Worm (Caenorhabditis elegans) whole organism, midembryonic: Measurements from ENCODE around the gene wdr-20.

Source experiments
- T22C8.4 ChIP-seq: fragments of 200-800 bp; sonication (Bioruptor generic); IDR thresholded peaks from 2 replicates; pipeline ENCODE4 v1.3.6; 2022; ENCODE audit warnings: missing genetic modification characterization, missing compliant biosample characterization
- cog-1 ChIP-seq: sonication (generic microtip); optimal IDR thresholded peaks from 2 replicates; lab custom pipeline; 2016; ENCODE audit warnings: missing genetic modification characterization, missing compliant biosample characterization
- flt-1 ChIP-seq: fragments of 200-800 bp; sonication (Bioruptor generic); IDR thresholded peaks from 2 replicates; pipeline ENCODE4 v1.3.6; 2022; ENCODE audit warnings: missing genetic modification characterization, missing compliant biosample characterization
- klf-2 ChIP-seq: fragments of 200-800 bp; sonication (Bioruptor generic); conservative IDR thresholded peaks from 2 replicates; pipeline ENCODE4 v1.3.6; 2022; ENCODE audit warnings: missing genetic modification reagents, missing genetic modification characterization, missing compliant biosample characterization
- med-1 ChIP-seq: sonication (generic microtip); optimal IDR thresholded peaks from 2 replicates; lab custom pipeline; 2017; ENCODE audit warnings: missing genetic modification characterization, mild to moderate bottlenecking, missing compliant biosample characterization, antibody characterized with exemption, missing genetic modification reagents; ENCODE audit not compliant: insufficient read depth
- ref-1 ChIP-seq: fragments of 200-800 bp; sonication (Bioruptor generic); conservative IDR thresholded peaks from 2 replicates; pipeline ENCODE4 v1.3.6; 2022; ENCODE audit warnings: missing genetic modification reagents, missing genetic modification characterization, missing compliant biosample characterization
- tab-1 ChIP-seq: fragments of 200-800 bp; sonication (Bioruptor generic); IDR thresholded peaks from 2 replicates; pipeline ENCODE4 v1.3.6; 2022; ENCODE audit warnings: missing genetic modification characterization, missing compliant biosample characterization
- ztf-23 ChIP-seq: fragments of 200-800 bp; sonication (Bioruptor generic); IDR thresholded peaks from 2 replicates; pipeline ENCODE4 v1.3.6; 2022; ENCODE audit warnings: missing genetic modification reagents, missing genetic modification characterization, missing compliant biosample characterization
- ztf-29 ChIP-seq: fragments of 200-800 bp; sonication (Bioruptor generic); IDR thresholded peaks from 2 replicates; pipeline ENCODE4 v1.3.6; 2022; ENCODE audit warnings: missing genetic modification reagents, missing genetic modification characterization, missing compliant biosample characterization

The wdr-20 gene

DNA sequence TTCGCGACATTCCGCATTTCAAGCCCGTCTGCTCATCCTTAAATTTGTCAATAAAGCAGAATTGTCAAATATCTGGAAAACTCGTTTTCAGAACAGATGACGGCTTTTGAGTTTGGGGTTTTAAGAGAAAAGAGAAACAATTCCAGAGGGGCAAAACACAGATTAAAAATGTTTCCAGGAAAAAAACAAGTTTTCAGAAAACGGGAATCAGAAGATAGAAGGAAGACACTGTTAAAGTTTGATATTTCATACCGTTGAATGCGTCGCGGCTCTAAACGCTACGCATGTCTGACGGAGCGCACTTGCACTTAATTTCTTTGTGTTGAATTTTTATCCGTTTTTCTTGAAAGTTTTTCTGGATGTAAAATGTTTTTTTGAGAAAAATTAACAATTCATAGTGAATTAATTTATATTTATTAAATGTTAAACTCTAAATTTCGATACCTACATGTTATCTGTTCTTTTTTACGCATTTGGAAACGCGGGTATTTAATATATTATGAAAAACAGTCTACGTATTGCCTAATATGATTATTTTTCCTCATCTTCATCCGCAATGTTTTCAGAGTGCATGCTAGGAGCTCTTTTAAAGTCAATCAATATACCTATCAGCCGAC is at the start of gene wdr-20, which contains the start of the genes C08B6.18 and C08B6.8:
Gene wdr-20, minus strand, starts transcription at position 82 of the 617 bp plus-strand sequence.
Gene C08B6.18, minus strand, starts transcription at position 51 of the 617 bp plus-strand sequence.
Gene C08B6.8, plus strand, starts transcription at position 567 of the 617 bp plus-strand sequence.
- no peak for TF ChIP-seq flt-1 (GFP tag; lab: Robert Waterston, UW)

DNA sequence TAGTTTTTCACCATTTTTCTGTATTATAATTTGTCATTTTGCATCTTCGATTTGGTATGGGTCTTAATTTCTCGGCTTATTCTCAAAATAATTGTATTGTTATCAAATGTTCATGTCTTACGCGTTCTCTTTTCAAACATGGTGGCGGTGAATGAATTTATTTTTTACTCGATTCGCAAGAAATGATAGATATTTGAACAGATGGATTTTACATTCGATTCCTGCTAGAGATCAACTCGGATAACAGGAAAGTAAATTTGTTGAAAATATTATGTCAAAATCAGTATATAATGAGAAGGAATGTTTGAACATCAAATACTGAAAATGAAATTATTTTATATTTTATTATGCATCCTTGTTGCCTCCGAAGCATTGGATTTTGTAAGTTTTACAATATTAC is 49.0 kb upstream of the wdr-20 start, which contains the start of gene ZK856.4:
Gene ZK856.4, plus strand, starts transcription at position 301 of the 400 bp plus-strand sequence.
- TF ChIP-seq flt-1 (GFP tag; lab: Robert Waterston, UW), result no peak
- no peak for TF ChIP-seq cog-1
- no peak for TF ChIP-seq ztf-23 (GFP tag; lab: Robert Waterston, UW)
- no peak for TF ChIP-seq ref-1 (GFP tag; lab: Robert Waterston, UW)
- no peak for TF ChIP-seq tab-1 (GFP tag; lab: Robert Waterston, UW)
- TF ChIP-seq T22C8.4 (GFP tag; lab: Robert Waterston, UW), result no peak
- no peak for TF ChIP-seq klf-2 (GFP tag; lab: Robert Waterston, UW)
- no peak for TF ChIP-seq ztf-29 (GFP tag; lab: Robert Waterston, UW)
- no peak for TF ChIP-seq med-1 (GFP tag; lab: Kevin White, UChicago)

DNA sequence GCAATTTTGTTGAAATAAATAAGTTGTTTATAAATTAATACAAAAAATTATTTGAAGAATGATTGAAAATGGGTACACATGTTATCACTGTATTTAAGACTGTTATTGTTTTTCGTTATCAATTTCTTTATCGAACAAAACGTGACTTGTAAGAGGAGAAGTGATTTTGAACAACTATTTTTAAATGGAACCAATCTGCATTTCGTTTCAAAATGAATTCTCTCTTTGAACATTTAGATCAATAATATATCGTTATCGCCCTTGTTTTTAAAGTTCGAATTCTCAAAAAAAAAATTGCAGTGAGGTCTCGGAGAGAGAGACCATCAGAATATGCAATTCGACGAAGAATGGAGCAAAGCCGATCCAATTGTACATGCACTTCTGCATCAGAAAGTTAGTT is 45.3 kb upstream of the wdr-20 start, which contains the start of gene cul-5:
Gene cul-5, plus strand, starts transcription at position 301 of the 400 bp plus-strand sequence.
- TF ChIP-seq tab-1 (GFP tag; lab: Robert Waterston, UW) (no peak), klf-2 (GFP tag; lab: Robert Waterston, UW) (no peak), T22C8.4 (GFP tag; lab: Robert Waterston, UW) (no peak), med-1 (GFP tag; lab: Kevin White, UChicago) (no peak), ztf-29 (GFP tag; lab: Robert Waterston, UW) (no peak), flt-1 (GFP tag; lab: Robert Waterston, UW) (no peak)

DNA sequence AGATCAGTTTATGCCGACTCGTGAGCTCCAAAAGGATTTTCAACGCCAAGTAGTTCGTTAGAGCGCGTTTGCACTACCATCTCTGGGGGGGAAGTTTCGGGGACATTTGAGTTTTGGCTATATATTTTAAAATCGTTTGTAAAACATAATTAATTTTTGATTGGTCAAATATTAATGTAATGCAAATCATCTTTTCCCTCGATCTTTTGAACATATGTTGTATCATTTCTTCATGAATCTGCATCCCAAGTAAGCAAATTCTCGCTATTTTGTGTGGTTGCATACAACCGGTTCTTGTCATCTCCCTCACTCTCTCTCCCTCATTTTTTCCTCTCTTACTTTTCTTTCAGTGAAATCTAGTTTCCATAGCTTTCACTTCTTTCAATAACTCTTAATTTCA is 44.2 kb upstream of the wdr-20 start:
- no peak for TF ChIP-seq flt-1 (GFP tag; lab: Robert Waterston, UW)
- TF ChIP-seq cog-1, result peak; percentile 46

DNA sequence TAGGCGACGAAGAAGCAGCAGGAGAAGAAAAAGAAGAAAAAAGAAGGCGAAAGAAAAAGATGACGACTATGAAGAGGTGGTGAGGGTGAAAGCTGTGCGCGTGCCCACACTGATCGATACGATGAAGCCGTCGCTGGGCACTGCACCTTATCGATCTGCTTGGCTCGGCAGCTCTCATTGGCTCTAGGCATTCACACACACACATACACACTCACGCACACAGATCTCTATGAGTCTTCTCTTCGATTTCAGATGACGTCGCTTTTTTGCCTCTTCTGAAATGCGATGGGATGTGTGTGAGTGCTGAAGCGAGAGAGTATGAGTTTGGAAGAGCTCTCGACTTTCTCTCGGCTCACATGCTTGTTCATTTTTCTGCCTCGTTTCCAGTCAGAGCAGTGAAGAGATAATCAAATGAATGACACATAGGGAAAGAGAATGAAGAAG is 40.7 kb upstream of the wdr-20 start:
- TF ChIP-seq T22C8.4 (GFP tag; lab: Robert Waterston, UW) (peak; percentile 79), ref-1 (GFP tag; lab: Robert Waterston, UW) (no peak)

DNA sequence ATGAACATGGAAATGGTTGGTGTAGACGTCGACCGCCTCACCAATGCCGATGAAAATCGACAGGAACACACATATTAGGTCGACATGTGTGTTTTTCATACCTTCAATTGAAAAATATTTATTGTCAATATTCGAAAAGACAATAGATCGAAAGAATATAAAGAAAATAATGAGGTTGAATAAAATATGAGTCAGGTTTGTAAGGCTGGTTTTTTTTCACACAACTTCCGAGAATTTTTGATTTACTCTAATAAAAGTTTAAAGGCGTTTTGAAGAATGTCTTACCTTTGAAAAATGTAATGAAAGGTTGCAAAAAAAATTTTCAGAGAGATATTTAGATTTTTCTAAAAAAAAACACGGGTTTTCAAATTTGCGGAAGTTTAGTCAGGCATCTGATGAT is 39.7 kb upstream of the wdr-20 start, which contains the start of gene egl-3:
Gene egl-3, minus strand, starts transcription at position 101 of the 400 bp plus-strand sequence.
- TF ChIP-seq flt-1 (GFP tag; lab: Robert Waterston, UW) (no peak), med-1 (GFP tag; lab: Kevin White, UChicago) (no peak), tab-1 (GFP tag; lab: Robert Waterston, UW) (no peak), ztf-23 (GFP tag; lab: Robert Waterston, UW) (no peak), klf-2 (GFP tag; lab: Robert Waterston, UW) (no peak), ref-1 (GFP tag; lab: Robert Waterston, UW) (no peak), cog-1 (no peak), T22C8.4 (GFP tag; lab: Robert Waterston, UW) (no peak), ztf-29 (GFP tag; lab: Robert Waterston, UW) (no peak)

DNA sequence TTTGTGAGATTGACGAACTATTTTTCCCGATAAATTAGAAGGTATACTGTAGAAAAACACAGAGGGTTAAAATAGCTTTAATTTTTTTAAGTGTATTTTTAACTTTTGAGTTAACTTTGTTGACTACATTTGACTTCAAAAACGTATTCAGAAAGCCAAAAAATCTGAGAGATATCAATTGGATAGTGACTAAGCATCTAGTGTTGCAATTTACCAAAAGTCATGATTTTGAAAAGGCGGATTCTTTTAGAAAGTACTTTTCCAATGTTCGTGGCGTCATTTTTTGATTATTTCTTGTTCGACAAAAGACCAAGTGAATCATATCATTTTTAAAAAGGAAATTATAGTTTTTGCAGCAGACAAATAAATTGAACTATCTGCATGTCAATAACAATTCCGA is 34.9 kb upstream of the wdr-20 start:
- TF ChIP-seq flt-1 (GFP tag; lab: Robert Waterston, UW), result no peak
- TF ChIP-seq klf-2 (GFP tag; lab: Robert Waterston, UW), result no peak
- TF ChIP-seq ref-1 (GFP tag; lab: Robert Waterston, UW), result no peak
- no peak for TF ChIP-seq ztf-23 (GFP tag; lab: Robert Waterston, UW)
- no peak for TF ChIP-seq med-1 (GFP tag; lab: Kevin White, UChicago)
- no peak for TF ChIP-seq tab-1 (GFP tag; lab: Robert Waterston, UW)
- no peak for TF ChIP-seq T22C8.4 (GFP tag; lab: Robert Waterston, UW)
- TF ChIP-seq cog-1, result no peak
- no peak for TF ChIP-seq ztf-29 (GFP tag; lab: Robert Waterston, UW)

DNA sequence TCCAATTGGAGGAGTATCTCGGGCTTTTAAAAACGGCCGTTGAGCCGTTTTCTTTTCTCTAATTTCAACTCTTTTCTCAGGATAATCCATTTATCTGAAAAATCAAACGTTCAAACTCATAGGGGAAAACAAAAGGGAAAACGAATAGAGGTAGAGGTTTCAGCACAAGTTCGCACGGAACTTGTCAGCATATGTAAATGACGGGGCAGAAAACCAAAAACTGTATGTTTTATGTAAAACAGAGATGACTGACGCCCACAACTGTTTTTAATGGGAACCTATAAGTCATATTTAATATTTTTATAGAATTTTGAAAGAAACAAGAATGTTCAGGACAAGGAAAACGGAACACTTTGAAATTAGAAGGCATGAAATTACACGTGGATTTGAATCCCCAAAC is 32.4 kb upstream of the wdr-20 start, which contains the start of gene C51E3.6:
Gene C51E3.6, minus strand, starts transcription at position 101 of the 400 bp plus-strand sequence.
- TF ChIP-seq ztf-23 (GFP tag; lab: Robert Waterston, UW) (no peak), T22C8.4 (GFP tag; lab: Robert Waterston, UW) (no peak), tab-1 (GFP tag; lab: Robert Waterston, UW) (no peak), flt-1 (GFP tag; lab: Robert Waterston, UW) (no peak)

DNA sequence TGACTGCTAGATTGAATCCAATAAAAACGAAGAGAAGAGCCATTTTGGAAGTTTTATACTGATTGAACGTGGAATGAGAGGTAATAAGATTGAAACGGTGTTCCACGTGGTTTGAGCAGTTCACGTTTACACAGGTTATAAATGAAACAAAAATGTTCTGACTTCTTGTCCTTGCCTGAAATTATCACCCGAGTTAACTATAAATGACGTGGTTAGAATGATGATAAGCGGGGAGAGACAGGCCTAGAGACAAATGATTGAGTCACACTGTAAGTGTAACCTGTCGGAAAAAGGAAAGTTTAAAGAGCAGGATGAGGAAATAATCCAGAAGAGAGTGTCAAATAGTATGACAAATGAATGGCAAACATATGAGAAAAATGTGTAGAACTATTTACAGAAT is 27.0 kb upstream of the wdr-20 start, which contains the start of gene C51E3.10:
Gene C51E3.10, minus strand, starts transcription at position 181 of the 400 bp plus-strand sequence.
- TF ChIP-seq cog-1 (no peak), flt-1 (GFP tag; lab: Robert Waterston, UW) (no peak), med-1 (GFP tag; lab: Kevin White, UChicago) (no peak), ref-1 (GFP tag; lab: Robert Waterston, UW) (no peak), tab-1 (GFP tag; lab: Robert Waterston, UW) (no peak), ztf-29 (GFP tag; lab: Robert Waterston, UW) (no peak), ztf-23 (GFP tag; lab: Robert Waterston, UW) (no peak), T22C8.4 (GFP tag; lab: Robert Waterston, UW) (no peak), klf-2 (GFP tag; lab: Robert Waterston, UW) (no peak)

DNA sequence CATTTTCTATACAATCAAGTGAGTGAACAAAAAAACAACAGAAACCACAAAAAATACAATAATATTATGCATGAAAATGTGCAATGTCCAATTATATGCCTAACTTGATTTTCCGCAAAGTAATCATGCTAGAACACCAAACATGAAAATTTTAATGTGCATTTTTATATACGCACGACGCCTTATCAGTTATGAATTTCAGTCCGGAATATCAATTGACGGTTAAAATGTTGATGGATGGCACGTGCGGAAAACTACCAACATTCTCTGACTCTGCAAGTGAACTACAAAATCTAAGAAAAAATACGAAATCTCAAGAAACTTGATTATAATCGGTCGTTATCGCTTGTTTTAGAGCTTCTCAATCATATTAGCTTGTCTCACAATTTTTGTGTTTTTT is 26.0 kb upstream of the wdr-20 start:
- TF ChIP-seq ztf-23 (GFP tag; lab: Robert Waterston, UW) (no peak), med-1 (GFP tag; lab: Kevin White, UChicago) (no peak), ztf-29 (GFP tag; lab: Robert Waterston, UW) (no peak), klf-2 (GFP tag; lab: Robert Waterston, UW) (no peak), cog-1 (no peak), T22C8.4 (GFP tag; lab: Robert Waterston, UW) (no peak), flt-1 (GFP tag; lab: Robert Waterston, UW) (no peak)
